Worm (Caenorhabditis elegans) whole organism, L3 larva: Measurements from ENCODE around the gene srh-291.
A peak's percentile ranks its signal among the peaks of the same experiment; 100 is the strongest.

Experiments
- R02D3.7 ChIP-seq: fragments of 150-350 bp; optimal IDR thresholded peaks from 2 replicates; lab custom pipeline; 2014; ENCODE audit warnings: missing biosample characterization, missing genetic modification characterization
- aly-2 ChIP-seq: fragments of 150-350 bp; optimal IDR thresholded peaks from 2 replicates; lab custom pipeline; 2014; ENCODE audit warnings: missing biosample characterization, missing genetic modification characterization
- ama-1 ChIP-seq: fragments of 150-350 bp; optimal IDR thresholded peaks from 2 replicates; lab custom pipeline; 2018
- ceh-28 ChIP-seq: fragments of 150-350 bp; optimal IDR thresholded peaks from 2 replicates; lab custom pipeline; 2014; ENCODE audit warnings: missing biosample characterization, missing genetic modification reagents, missing genetic modification characterization
- ceh-82 ChIP-seq: fragments of 150-350 bp; optimal IDR thresholded peaks from 2 replicates; lab custom pipeline; 2014; ENCODE audit warnings: missing biosample characterization, missing genetic modification characterization
- ceh-9 ChIP-seq: sonication (generic microtip); optimal IDR thresholded peaks from 2 replicates; lab custom pipeline; 2018; ENCODE audit warnings: missing biosample characterization, missing genetic modification characterization
- daf-12 ChIP-seq: fragments of 150-350 bp; optimal IDR thresholded peaks from 2 replicates; lab custom pipeline; 2014; ENCODE audit warnings: missing biosample characterization, missing genetic modification reagents, missing genetic modification characterization
- egl-27 ChIP-seq: sonication (generic microtip); optimal IDR thresholded peaks from 4 replicates; lab custom pipeline; 2017; ENCODE audit warnings: missing biosample characterization, missing genetic modification reagents, missing genetic modification characterization
- egl-5 ChIP-seq: fragments of 150-350 bp; optimal IDR thresholded peaks from 2 replicates; lab custom pipeline; 2017; ENCODE audit warnings: missing biosample characterization, missing genetic modification reagents, missing genetic modification characterization, inconsistent platforms
- elt-2 ChIP-seq: sonication (generic microtip); optimal IDR thresholded peaks from 2 replicates; lab custom pipeline; 2016; ENCODE audit warnings: missing genetic modification reagents, mild to moderate bottlenecking, missing genetic modification characterization, missing compliant biosample characterization
- eor-1 ChIP-seq, 2 experiments: fragments of 150-350 bp; optimal IDR thresholded peaks; 2 replicates each; lab custom pipeline; 2014 to 2018; ENCODE audit warnings: missing biosample characterization in 2 of 2, missing genetic modification characterization in 2 of 2
- fkh-10 ChIP-seq: sonication (generic microtip); optimal IDR thresholded peaks from 2 replicates; lab custom pipeline; 2017; ENCODE audit warnings: missing biosample characterization, missing genetic modification reagents, missing genetic modification characterization
- fkh-2 ChIP-seq: fragments of 150-350 bp; optimal IDR thresholded peaks from 2 replicates; lab custom pipeline; 2014; ENCODE audit warnings: missing biosample characterization, missing genetic modification reagents, missing genetic modification characterization
- fos-1 ChIP-seq: fragments of 150-350 bp; optimal IDR thresholded peaks from 2 replicates; lab custom pipeline; 2014; ENCODE audit warnings: missing biosample characterization, missing genetic modification characterization
- hmg-11 ChIP-seq: sonication (generic microtip); optimal IDR thresholded peaks from 2 replicates; lab custom pipeline; 2016; ENCODE audit warnings: missing genetic modification characterization, missing compliant biosample characterization
- lin-39 ChIP-seq: fragments of 150-350 bp; optimal IDR thresholded peaks from 2 replicates; lab custom pipeline; 2018; ENCODE audit warnings: missing biosample characterization, missing genetic modification reagents, missing genetic modification characterization
- lsy-12 ChIP-seq: sonication (generic microtip); optimal IDR thresholded peaks from 2 replicates; lab custom pipeline; 2016; ENCODE audit warnings: mild to moderate bottlenecking, missing genetic modification characterization, missing compliant biosample characterization
- mdl-1 ChIP-seq: fragments of 150-350 bp; optimal IDR thresholded peaks from 2 replicates; lab custom pipeline; 2014; ENCODE audit warnings: missing biosample characterization, missing genetic modification characterization
- mml-1 ChIP-seq: fragments of 150-350 bp; sonication (generic microtip); optimal IDR thresholded peaks from 3 replicates; lab custom pipeline; 2014; ENCODE audit warnings: missing biosample characterization, missing genetic modification characterization
- nhr-11 ChIP-seq: fragments of 150-350 bp; optimal IDR thresholded peaks from 2 replicates; lab custom pipeline; 2014; ENCODE audit warnings: missing biosample characterization, missing genetic modification characterization
- nhr-12 ChIP-seq: fragments of 150-350 bp; optimal IDR thresholded peaks from 2 replicates; lab custom pipeline; 2014; ENCODE audit warnings: missing biosample characterization, missing genetic modification characterization
- nhr-237 ChIP-seq: fragments of 150-350 bp; optimal IDR thresholded peaks from 2 replicates; lab custom pipeline; 2014; ENCODE audit warnings: missing biosample characterization, missing genetic modification characterization
- nhr-25 ChIP-seq: sonication (generic microtip); optimal IDR thresholded peaks from 2 replicates; lab custom pipeline; 2017; ENCODE audit warnings: missing biosample characterization, missing genetic modification characterization
- nhr-43 ChIP-seq: sonication (generic microtip); optimal IDR thresholded peaks from 2 replicates; lab custom pipeline; 2016; ENCODE audit warnings: mild to moderate bottlenecking, missing genetic modification characterization, missing compliant biosample characterization; ENCODE audit not compliant: poor library complexity, severe bottlenecking
- nhr-67 ChIP-seq: fragments of 150-350 bp; optimal IDR thresholded peaks from 2 replicates; lab custom pipeline; 2014; ENCODE audit warnings: missing biosample characterization, missing genetic modification characterization
- nhr-76 ChIP-seq: fragments of 150-350 bp; sonication (generic microtip); optimal IDR thresholded peaks from 5 replicates; lab custom pipeline; 2014; ENCODE audit warnings: missing biosample characterization, missing genetic modification characterization
- pha-4 ChIP-seq: fragments of 150-350 bp; optimal IDR thresholded peaks from 2 replicates; lab custom pipeline; 2014; ENCODE audit warnings: missing biosample characterization, missing genetic modification reagents, missing genetic modification characterization
- pqm-1 ChIP-seq: fragments of 150-350 bp; optimal IDR thresholded peaks from 2 replicates; lab custom pipeline; 2017; ENCODE audit warnings: missing biosample characterization, missing genetic modification characterization, inconsistent platforms
- snpc-4 ChIP-seq: fragments of 150-350 bp; optimal IDR thresholded peaks from 2 replicates; lab custom pipeline; 2014; ENCODE audit warnings: missing biosample characterization, missing genetic modification characterization
- tbx-2 ChIP-seq: sonication (generic microtip); optimal IDR thresholded peaks from 2 replicates; lab custom pipeline; 2016; ENCODE audit warnings: mild to moderate bottlenecking, missing genetic modification characterization, missing compliant biosample characterization
- unc-39 ChIP-seq: sonication (generic microtip); optimal IDR thresholded peaks from 4 replicates; lab custom pipeline; 2017; ENCODE audit warnings: missing biosample characterization, missing genetic modification characterization
- unc-62 ChIP-seq: fragments of 150-350 bp; sonication (generic microtip); optimal IDR thresholded peaks from 4 replicates; lab custom pipeline; 2014; ENCODE audit warnings: missing biosample characterization, missing genetic modification reagents, missing genetic modification characterization
- zag-1 ChIP-seq: fragments of 150-350 bp; optimal IDR thresholded peaks from 2 replicates; lab custom pipeline; 2014; ENCODE audit warnings: missing biosample characterization, missing genetic modification characterization

The srh-291 gene

DNA sequence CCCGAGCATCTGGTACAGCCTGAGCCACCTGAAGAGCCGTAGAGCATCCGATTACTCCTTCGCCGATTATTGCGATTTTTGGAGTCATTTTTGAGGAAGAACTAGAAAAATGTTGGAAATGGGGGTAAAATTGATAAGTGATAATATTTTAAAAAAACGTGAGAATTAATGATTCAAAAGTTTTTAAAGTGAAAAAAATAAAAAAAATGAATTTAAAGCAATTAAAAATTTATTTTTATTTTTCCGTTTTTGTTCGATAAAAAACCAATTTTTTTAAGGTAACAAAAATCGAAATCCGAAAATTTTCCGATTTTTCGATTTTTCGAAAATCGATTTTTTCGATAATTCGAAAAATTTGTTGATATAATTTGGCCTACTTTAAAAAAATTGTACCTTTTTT, 28.3 kb upstream of the srh-291 start, which contains the start of gene ddo-1:
ddo-1 (minus strand) TSS at position 101 of the 400 bp plus-strand sequence.
- TF ChIP-seq zag-1 (tag; lab: Kevin White, UChicago) (no peak), lsy-12 (tag; lab: Kevin White, UChicago) (no peak), elt-2 (tag; lab: Kevin White, UChicago) (no peak), tbx-2 (tag; lab: Kevin White, UChicago) (no peak), eor-1 (tag; optimal IDR thresholded peaks at IDR 0.05; lab: Kevin White, UChicago) (no peak), R02D3.7 (no peak), nhr-76 (tag; lab: Kevin White, UChicago) (no peak), nhr-67 (tag; lab: Kevin White, UChicago) (no peak), snpc-4 (tag; lab: Kevin White, UChicago) (no peak), fkh-2 (tag; lab: Kevin White, UChicago) (no peak), nhr-12 (tag; lab: Kevin White, UChicago) (no peak), ceh-9 (tag; lab: Kevin White, UChicago) (no peak)

ce11 chrV:17777624-17778023, 27.8 kb upstream of the srh-291 start, which contains the start of gene C47A10.12:
TSS of gene C47A10.12 (plus strand) at chrV:17777924.
- TF ChIP-seq nhr-76 (tag; lab: Kevin White, UChicago), result no peak

ce11 chrV:17780285-17780684, 25.1 kb upstream of the srh-291 start:
- no peak for TF ChIP-seq nhr-25
- no peak for TF ChIP-seq unc-39
- TF ChIP-seq egl-5 (tag; lab: Kevin White, UChicago), result no peak
- no peak for TF ChIP-seq nhr-43
- TF ChIP-seq pqm-1 (tag; lab: Kevin White, UChicago), result peak; percentile 5
- TF ChIP-seq ama-1, result no peak
- TF ChIP-seq R02D3.7, result no peak
- peak; percentile 1 for TF ChIP-seq pha-4
- no peak for TF ChIP-seq ceh-82 (tag; lab: Kevin White, UChicago)
- peak; percentile 81 for TF ChIP-seq elt-2 (tag; lab: Kevin White, UChicago)
- TF ChIP-seq fos-1 (tag; lab: Kevin White, UChicago), result no peak
- no peak for TF ChIP-seq lin-39 (tag; lab: Kevin White, UChicago)
- no peak for TF ChIP-seq snpc-4 (tag; lab: Kevin White, UChicago)
- TF ChIP-seq ceh-28, result no peak
- no peak for TF ChIP-seq zag-1 (tag; lab: Kevin White, UChicago)
- TF ChIP-seq unc-62 (GFP tag; lab: Kevin White, UChicago), result no peak

DNA sequence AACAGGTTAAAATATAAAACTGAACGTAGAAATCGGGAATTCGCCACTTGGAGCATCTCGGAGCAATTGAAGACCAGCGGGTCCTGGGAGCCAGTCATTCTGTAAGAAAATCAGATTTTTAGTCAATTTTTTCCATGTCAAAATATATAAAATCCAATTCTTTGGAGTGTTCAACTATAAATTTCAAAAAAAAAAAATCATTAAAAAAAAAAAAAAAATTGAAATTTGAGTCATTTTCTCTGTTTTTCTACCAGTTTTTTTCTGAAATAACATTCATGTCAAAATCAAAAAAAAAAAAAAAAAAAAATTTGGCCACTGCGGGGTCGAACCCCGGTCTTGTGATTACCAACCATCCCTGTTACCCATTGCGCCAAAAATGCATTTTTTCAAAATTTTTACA, 21.9 kb upstream of the srh-291 start, which contains the start of gene srab-12:
srab-12 (minus strand) TSS at position 101 of the 400 bp plus-strand sequence.
- TF ChIP-seq fkh-2 (tag; lab: Kevin White, UChicago), result no peak
- no peak for TF ChIP-seq nhr-237 (tag; lab: Kevin White, UChicago)
- TF ChIP-seq elt-2 (tag; lab: Kevin White, UChicago), result no peak
- TF ChIP-seq nhr-67 (tag; lab: Kevin White, UChicago), result no peak
- TF ChIP-seq, all 47 proteins: peak for 0

DNA sequence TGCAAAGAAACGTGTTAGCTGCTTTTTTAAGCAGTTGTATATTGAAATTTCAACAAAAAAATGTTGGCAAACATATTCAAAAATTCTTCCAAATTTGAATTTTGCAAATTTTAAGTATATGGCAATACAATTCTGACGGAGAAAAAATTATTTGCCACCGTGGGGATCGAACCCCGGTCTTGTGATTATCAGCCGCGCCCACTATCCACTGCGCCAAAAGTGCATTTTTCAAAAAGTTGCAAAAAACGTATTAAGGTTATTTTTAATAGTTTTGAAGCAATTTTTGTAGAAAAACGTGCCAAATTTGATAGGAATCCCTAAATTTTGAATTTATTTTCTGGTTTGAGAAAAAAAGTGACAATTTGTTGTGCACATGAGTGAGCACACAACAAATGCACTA, 21.1 kb upstream of the srh-291 start:
- no peak for TF ChIP-seq nhr-237 (tag; lab: Kevin White, UChicago)
- TF ChIP-seq ceh-9 (tag; lab: Kevin White, UChicago), result no peak
- TF ChIP-seq mdl-1 (tag; lab: Kevin White, UChicago), result no peak
- no peak for TF ChIP-seq ceh-28
- TF ChIP-seq elt-2 (tag; lab: Kevin White, UChicago), result no peak
- TF ChIP-seq fkh-10, result no peak
- no peak for TF ChIP-seq lin-39 (tag; lab: Kevin White, UChicago)
- TF ChIP-seq ceh-82 (tag; lab: Kevin White, UChicago), result no peak
- TF ChIP-seq egl-27 (tag; lab: Kevin White, UChicago), result no peak
- TF ChIP-seq aly-2 (tag; lab: Kevin White, UChicago), result no peak
- no peak for TF ChIP-seq tbx-2 (tag; lab: Kevin White, UChicago)
- TF ChIP-seq nhr-76 (tag; lab: Kevin White, UChicago), result no peak

DNA sequence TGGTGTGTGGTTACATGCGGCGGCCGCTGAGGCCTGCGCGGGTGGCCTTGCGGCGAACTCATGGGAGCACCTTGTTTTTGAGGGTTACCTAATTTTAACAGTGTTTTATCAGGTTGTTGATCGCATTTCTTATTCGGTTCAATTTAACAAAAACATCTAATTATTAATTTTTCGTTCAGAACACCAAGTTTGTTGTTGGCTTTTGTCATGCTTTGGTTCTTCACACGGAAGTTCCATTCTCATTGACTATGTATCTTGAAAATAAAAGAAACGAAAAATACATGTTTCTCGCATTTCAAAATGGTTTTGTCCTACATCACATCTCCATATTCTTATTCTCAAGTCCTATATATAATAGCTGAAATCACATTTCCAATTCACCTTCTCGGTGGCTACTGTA, 15.2 kb upstream of the srh-291 start, which contains the start of gene srh-290:
srh-290 (plus strand) TSS at position 301 of the 400 bp plus-strand sequence.
- TF ChIP-seq snpc-4 (tag; lab: Kevin White, UChicago) (no peak), nhr-11 (tag; lab: Kevin White, UChicago) (no peak), daf-12 (tag; lab: Kevin White, UChicago) (no peak), hmg-11 (tag; lab: Kevin White, UChicago) (no peak), mml-1 (tag; lab: Kevin White, UChicago) (no peak)
- TF ChIP-seq, all 47 proteins: peak for 0
